Fruit fly (Drosophila melanogaster): Measurements from ENCODE around the gene CG1468.

Gene CG1468

DNA sequence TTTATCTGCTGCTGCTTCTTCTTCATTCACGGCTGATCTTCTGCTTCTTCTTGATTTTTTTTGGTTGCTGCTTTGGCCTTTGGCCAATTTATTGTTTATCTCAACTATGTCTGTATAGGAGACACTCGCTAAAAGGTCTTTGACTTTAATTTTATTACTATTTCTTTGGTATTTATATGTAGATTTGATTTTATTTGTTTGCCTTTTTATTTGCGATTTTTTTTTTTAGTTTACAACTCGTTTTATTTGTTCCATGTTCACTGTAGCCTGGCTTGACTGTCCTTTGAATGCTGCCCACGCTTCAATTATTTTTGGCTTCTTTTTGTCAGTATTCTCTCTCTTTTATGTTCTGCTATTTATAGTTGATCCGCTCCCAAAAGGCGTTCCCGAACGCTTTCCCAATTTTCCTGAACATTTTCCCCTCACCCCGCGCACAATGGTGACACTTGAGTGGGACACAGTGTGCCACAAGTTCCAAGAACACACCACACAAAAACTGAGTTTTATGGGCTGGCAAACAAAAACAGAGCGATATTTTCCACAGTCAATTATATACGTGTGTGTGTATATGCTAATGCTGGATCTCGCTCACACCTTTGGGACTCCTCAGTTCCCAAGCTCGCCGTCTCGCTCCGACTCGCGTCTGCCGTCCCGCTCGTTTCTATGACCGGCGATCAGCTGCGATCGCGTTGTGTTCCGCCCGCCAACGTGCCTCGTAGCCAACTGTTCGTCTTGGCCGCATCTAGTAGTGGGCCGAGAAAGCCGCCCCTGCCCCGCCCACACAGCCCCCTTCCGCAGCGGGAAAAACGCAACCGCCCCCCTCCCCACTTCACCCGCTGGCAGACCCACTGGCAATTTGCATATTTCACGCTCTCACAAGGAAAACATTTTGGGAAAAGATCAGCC is 2.0 kb upstream of the CG1468 start, which contains the start of gene CG15247 (continued):
- TF ChIP-seq cad (GFP tag; optimal IDR thresholded peaks at IDR 0.05) (no peak), CG13775 (GFP tag; optimal IDR thresholded peaks at IDR 0.05) (peak; percentile 60), CG4707 (GFP tag; optimal IDR thresholded peaks at IDR 0.05) (no peak), mld (GFP tag; IDR thresholded peaks at IDR 0.05; ENCODE audit: partially characterized antibody) (no peak), ci (GFP tag; IDR thresholded peaks at IDR 0.05) (peak; percentile 90), CG1024 (GFP tag; IDR thresholded peaks at IDR 0.05) (peak; percentile 52; the same call in 1 of the 2 replicates), CG6175 (GFP tag; IDR thresholded peaks at IDR 0.05) (peak; percentile 64; the same call in 2 of the 3 replicates), CG13296 (GFP tag; optimal IDR thresholded peaks at IDR 0.05) (peak; percentile 66), CkIIα-i1 (GFP tag; IDR thresholded peaks at IDR 0.05) (no peak), ERR (GFP tag; optimal IDR thresholded peaks at IDR 0.05) (no peak), CrebB (tag; optimal IDR thresholded peaks at IDR 0.05) (peak; percentile 27), Lim3 (GFP tag; IDR thresholded peaks at IDR 0.05) (no peak), CG12659 (GFP tag; optimal IDR thresholded peaks at IDR 0.05) (peak; percentile 62), CG10366 (GFP tag; IDR thresholded peaks at IDR 0.05) (peak; percentile 84), aop (GFP tag; IDR thresholded peaks at IDR 0.05) (peak; percentile 68; the same call in 1 of the 2 replicates), crp (GFP tag; optimal IDR thresholded peaks at IDR 0.05) (peak in 1 of 2 experiments; percentile 6), sc (optimal IDR thresholded peaks at IDR 0.05) (no peak), sc (GFP tag; optimal IDR thresholded peaks at IDR 0.05) (no peak), BEAF-32 (GFP tag; optimal IDR thresholded peaks at IDR 0.05) (no peak), Hmr (GFP tag; optimal IDR thresholded peaks at IDR 0.05) (peak; percentile 62), CG14860 (GFP tag; IDR thresholded peaks at IDR 0.05; ENCODE audit: partially characterized antibody) (no peak), CG33213 (GFP tag; optimal IDR thresholded peaks at IDR 0.05) (peak; percentile 50), tap (tag; optimal IDR thresholded peaks at IDR 0.05) (peak; percentile 35), CG8281 (tag; optimal IDR thresholded peaks at IDR 0.05) (peak; percentile 56), HmgD (GFP tag; optimal IDR thresholded peaks at IDR 0.05) (no peak), Abd-B (GFP tag; optimal IDR thresholded peaks at IDR 0.05) (peak; percentile 60), Gug (GFP tag; IDR thresholded peaks at IDR 0.05) (peak; percentile 71), gt (GFP tag; IDR thresholded peaks at IDR 0.05) (no peak), Lhr (GFP tag; optimal IDR thresholded peaks at IDR 0.05) (peak; percentile 8), CG15601 (tag; optimal IDR thresholded peaks at IDR 0.05) (peak; percentile 61), caup (GFP tag; optimal IDR thresholded peaks at IDR 0.05; ENCODE audit: severe bottlenecking) (peak; percentile 50), CG7271 (tag; optimal IDR thresholded peaks at IDR 0.05) (no peak), Doc3 (GFP tag; IDR thresholded peaks at IDR 0.05; ENCODE audit: partially characterized antibody) (no peak), Dip3 (GFP tag; optimal IDR thresholded peaks at IDR 0.05) (peak; percentile 71), cato (GFP tag; optimal IDR thresholded peaks at IDR 0.05; ENCODE audit: borderline replicate concordance) (peak; percentile 14), CG14441 (GFP tag; IDR thresholded peaks at IDR 0.05) (peak; percentile 82), Kr (GFP tag; optimal IDR thresholded peaks at IDR 0.05) (no peak), HLHmδ (GFP tag; optimal IDR thresholded peaks at IDR 0.05) (no peak), Usf (GFP tag; optimal IDR thresholded peaks at IDR 0.05) (peak; percentile 37), CG6654 (GFP tag; optimal IDR thresholded peaks at IDR 0.05) (peak; percentile 9), MBD-R2 (GFP tag; IDR thresholded peaks at IDR 0.05) (peak; percentile 41; the same call in 1 of the 2 replicates), NFAT (GFP tag; IDR thresholded peaks at IDR 0.05) (peak; percentile 80), sug (tag; optimal IDR thresholded peaks at IDR 0.05) (peak; percentile 40), stc (GFP tag; IDR thresholded peaks at IDR 0.05) (peak; percentile 71), Side (GFP tag; optimal IDR thresholded peaks at IDR 0.05) (peak; percentile 53), chinmo (GFP tag; IDR thresholded peaks at IDR 0.05; ENCODE audit: partially characterized antibody) (0 out of 4 replicates have a peak, but pooled peaks have one; percentile 63), CG10321 (GFP tag; IDR thresholded peaks at IDR 0.05) (no peak), Ets97D (GFP tag; optimal IDR thresholded peaks at IDR 0.05) (peak; percentile 31)
